Worm (Caenorhabditis elegans) whole organism, midembryonic: ENCODE data around the gene C23H5.12.

Experiments used
- T22C8.4 ChIP-seq: fragments of 200-800 bp; sonication (Bioruptor generic); IDR thresholded peaks from 2 replicates; pipeline ENCODE4 v1.3.6; 2022; ENCODE audit warnings: missing genetic modification characterization, missing compliant biosample characterization
- med-1 ChIP-seq: sonication (generic microtip); optimal IDR thresholded peaks from 2 replicates; lab custom pipeline; 2017; ENCODE audit warnings: missing genetic modification characterization, mild to moderate bottlenecking, missing compliant biosample characterization, antibody characterized with exemption, missing genetic modification reagents; ENCODE audit not compliant: insufficient read depth
- ref-1 ChIP-seq: fragments of 200-800 bp; sonication (Bioruptor generic); conservative IDR thresholded peaks from 2 replicates; pipeline ENCODE4 v1.3.6; 2022; ENCODE audit warnings: missing genetic modification reagents, missing genetic modification characterization, missing compliant biosample characterization
- tab-1 ChIP-seq: fragments of 200-800 bp; sonication (Bioruptor generic); IDR thresholded peaks from 2 replicates; pipeline ENCODE4 v1.3.6; 2022; ENCODE audit warnings: missing genetic modification characterization, missing compliant biosample characterization
- ztf-29 ChIP-seq: fragments of 200-800 bp; sonication (Bioruptor generic); IDR thresholded peaks from 2 replicates; pipeline ENCODE4 v1.3.6; 2022; ENCODE audit warnings: missing genetic modification reagents, missing genetic modification characterization, missing compliant biosample characterization

ce11 chrIV:2137478-2137877 is 4.2 kb downstream of the C23H5.12 start:
- no peak for TF ChIP-seq T22C8.4 (GFP tag; lab: Robert Waterston, UW)
- TF ChIP-seq med-1: no peak
- no peak for TF ChIP-seq ztf-29 (GFP tag; lab: Robert Waterston, UW)
- no peak for TF ChIP-seq tab-1
- no peak for TF ChIP-seq ref-1
